Fruit fly (Drosophila melanogaster): ENCODE data around the gene CG14947.

dm6 chr2L:12028808-12029207 lies 47.1 kb upstream of the CG14947 start:
- no peak for TF ChIP-seq pan (optimal IDR thresholded peaks at IDR 0.05)
- TF ChIP-seq usp (GFP tag; optimal IDR thresholded peaks at IDR 0.05) = no peak
